Fruit fly (Drosophila melanogaster) Kc167 (cell line): ENCODE results near the gene Faa.

Experiments
- Sin3A ChIP-seq: fragments of >200 bp; optimal IDR thresholded peaks from 2 replicates; lab custom pipeline; 2018; ENCODE audit warnings: missing external identifiers
- insv ChIP-seq: fragments of >200 bp; optimal IDR thresholded peaks from 3 replicates; lab custom pipeline; 2018; ENCODE audit warnings: missing external identifiers
- psq ChIP-seq: fragments of >200 bp; optimal IDR thresholded peaks from 2 replicates; lab custom pipeline; 2017; ENCODE audit warnings: missing external identifiers
- ttk ChIP-seq: sonication (Bioruptor generic); optimal IDR thresholded peaks from 2 replicates; lab custom pipeline; 2017; ENCODE audit warnings: missing external identifiers

dm6 chr3L:4121589-4121988 lies 47.8 kb upstream of the Faa start:
- TF ChIP-seq Sin3A (no peak), psq (lab: Kevin White, UChicago) (no peak), insv (lab: Kevin White, UChicago) (no peak), ttk (lab: Kevin White, UChicago) (no peak)
